Fruit fly (Drosophila melanogaster): Measurements from ENCODE around the gene CG16711.

dm6 chr3L:9684871-9685270 is 19.3 kb upstream of the CG16711 start, which contains the start of gene CG16719:
- no peak for TF ChIP-seq ey (GFP tag; optimal IDR thresholded peaks at IDR 0.05)
- TF ChIP-seq Dfd (GFP tag; optimal IDR thresholded peaks at IDR 0.05): no peak
- TF ChIP-seq OdsH (GFP tag; optimal IDR thresholded peaks at IDR 0.05): no peak
- no peak for TF ChIP-seq Hr78 (GFP tag; optimal IDR thresholded peaks at IDR 0.05)
- no peak for TF ChIP-seq Hr83 (GFP tag; optimal IDR thresholded peaks at IDR 0.05; ENCODE audit: poor library complexity, severe bottlenecking)
- TF ChIP-seq HLH106 (tag; optimal IDR thresholded peaks at IDR 0.05): no peak
